Worm (Caenorhabditis elegans) whole organism, midembryonic: ENCODE measurements around the gene mip-1.

ENCODE experiments used
- T22C8.4 ChIP-seq: fragments of 200-800 bp; sonication (Bioruptor generic); IDR thresholded peaks from 2 replicates; pipeline ENCODE4 v1.3.6; 2022; ENCODE audit warnings: missing genetic modification characterization, missing compliant biosample characterization
- cog-1 ChIP-seq: sonication (generic microtip); optimal IDR thresholded peaks from 2 replicates; lab custom pipeline; 2016; ENCODE audit warnings: missing genetic modification characterization, missing compliant biosample characterization
- tab-1 ChIP-seq: fragments of 200-800 bp; sonication (Bioruptor generic); IDR thresholded peaks from 2 replicates; pipeline ENCODE4 v1.3.6; 2022; ENCODE audit warnings: missing genetic modification characterization, missing compliant biosample characterization

DNA sequence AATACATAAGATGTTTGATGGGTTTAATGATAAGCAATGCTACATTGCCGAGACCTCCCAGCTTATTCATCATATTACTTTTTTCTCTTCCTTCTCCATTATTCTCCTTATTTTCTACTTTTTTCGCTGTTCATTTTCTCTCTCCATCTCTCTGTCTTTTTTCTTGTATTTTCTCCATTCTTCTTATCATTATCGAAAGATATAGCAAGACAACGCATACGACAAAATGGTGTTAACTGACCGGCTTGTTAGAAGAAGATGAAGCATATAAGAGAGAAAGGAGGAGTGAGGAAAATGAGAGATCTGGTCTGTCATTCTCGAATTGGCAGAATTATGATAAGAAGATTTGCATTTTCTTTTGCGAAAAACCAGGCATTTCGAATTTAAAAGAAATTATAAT, 26.0 kb upstream of the mip-1 start:
- TF ChIP-seq tab-1 (GFP tag; lab: Robert Waterston, UW) (no peak), T22C8.4 (no peak), cog-1 (tag; lab: Kevin White, UChicago) (no peak)
